Fruit fly (Drosophila melanogaster) whole organism, larva: ENCODE data around the gene CG43336.

ENCODE experiments used
- noc ChIP-seq: fragments of 200-800 bp; sonication (Bioruptor generic); optimal IDR thresholded peaks from 3 replicates; lab custom pipeline; 2019; ENCODE audit warnings: missing biosample characterization, mild to moderate bottlenecking, missing genetic modification characterization, moderate library complexity

Gene CG43336

dm6 chr3R:15636868-15637267 lies at the start of gene CG43336:
Gene CG43336, plus strand, starts transcription at chr3R:15637168.
- TF ChIP-seq noc (tag; lab: Kevin White, UChicago), result no peak

- no peak for TF ChIP-seq noc (tag; lab: Kevin White, UChicago)
These were observed 49.5 kb upstream of the CG43336 start for dm6 chr3R:15587491-15587890.

dm6 chr3R:15588567-15589321 lies 48.2 kb upstream of the CG43336 start:
- TF ChIP-seq noc (tag; lab: Kevin White, UChicago), result no peak

dm6 chr3R:15596022-15596438 lies 40.9 kb upstream of the CG43336 start:
- TF ChIP-seq noc (tag; lab: Kevin White, UChicago), result no peak

dm6 chr3R:15600138-15600537 lies 36.8 kb upstream of the CG43336 start:
- TF ChIP-seq noc (tag; lab: Kevin White, UChicago), result no peak

dm6 chr3R:15609230-15609629 lies 27.7 kb upstream of the CG43336 start:
- TF ChIP-seq noc (tag; lab: Kevin White, UChicago), result no peak

- no peak for TF ChIP-seq noc (tag; lab: Kevin White, UChicago)
These were observed 25.3 kb upstream of the CG43336 start for dm6 chr3R:15611692-15612091.

dm6 chr3R:15613875-15614274 lies 23.1 kb upstream of the CG43336 start:
- no peak for TF ChIP-seq noc (tag; lab: Kevin White, UChicago)

dm6 chr3R:15617708-15618107 lies 19.3 kb upstream of the CG43336 start:
- TF ChIP-seq noc (tag; lab: Kevin White, UChicago), result no peak

- no peak for TF ChIP-seq noc (tag; lab: Kevin White, UChicago)
These were observed 10.1 kb upstream of the CG43336 start for dm6 chr3R:15626863-15627262.

- no peak for TF ChIP-seq noc (tag; lab: Kevin White, UChicago)
These were observed 9.7 kb upstream of the CG43336 start for dm6 chr3R:15627274-15627673.

- TF ChIP-seq noc (tag; lab: Kevin White, UChicago), result no peak
These were observed 9.0 kb upstream of the CG43336 start for dm6 chr3R:15627987-15628386.

- TF ChIP-seq noc (tag; lab: Kevin White, UChicago), result no peak
These were observed 6.9 kb upstream of the CG43336 start for dm6 chr3R:15630076-15630475.

dm6 chr3R:15630918-15631317 lies 6.0 kb upstream of the CG43336 start:
- TF ChIP-seq noc (tag; lab: Kevin White, UChicago), result no peak

dm6 chr3R:15632441-15632840 lies 4.5 kb upstream of the CG43336 start:
- no peak for TF ChIP-seq noc (tag; lab: Kevin White, UChicago)

- TF ChIP-seq noc (tag; lab: Kevin White, UChicago), result no peak
These were observed 2.8 kb upstream of the CG43336 start for dm6 chr3R:15634135-15634534.

dm6 chr3R:15635168-15635567 lies 1.8 kb upstream of the CG43336 start, which contains the start of gene CG43335:
Gene CG43335, plus strand, starts transcription at chr3R:15635468.
- TF ChIP-seq noc (tag; lab: Kevin White, UChicago), result no peak
